Worm (Caenorhabditis elegans): Measurements from ENCODE around the gene dsl-6.

DNA sequence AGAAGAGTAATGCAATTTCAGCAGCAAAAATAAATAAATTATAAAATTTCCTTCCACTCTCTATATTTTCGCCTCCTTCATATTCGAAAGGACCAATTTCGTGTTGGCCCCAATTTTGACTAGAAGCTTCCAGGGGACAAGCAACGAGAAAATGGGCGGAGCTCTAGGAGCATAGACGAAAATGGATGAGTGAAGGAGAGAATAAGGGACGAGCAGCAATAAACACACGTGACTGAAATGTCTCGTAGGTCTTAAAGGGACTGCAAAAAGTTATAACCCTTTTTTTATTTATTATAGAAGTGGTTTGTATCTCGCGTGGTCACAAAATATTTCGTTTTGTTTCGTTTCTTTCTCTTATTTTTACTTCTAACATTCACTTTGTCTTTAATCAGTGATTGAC lies 48.4 kb downstream of the dsl-6 start:
- TF ChIP-seq pha-4 (tag; optimal IDR thresholded peaks at IDR 0.05): no peak
- TF ChIP-seq ztf-18 (tag; optimal IDR thresholded peaks at IDR 0.05): no peak
- TF ChIP-seq unc-62 (GFP tag; optimal IDR thresholded peaks at IDR 0.05): no peak
- no peak for TF ChIP-seq tbx-9 (tag; optimal IDR thresholded peaks at IDR 0.05; ENCODE audit: borderline replicate concordance)
- TF ChIP-seq lag-1 (GFP tag; IDR thresholded peaks at IDR 0.05): no peak
- TF ChIP-seq athp-1 (tag; optimal IDR thresholded peaks at IDR 0.05): no peak
- no peak for TF ChIP-seq rec-8 (tag; optimal IDR thresholded peaks at IDR 0.05)
- no peak for TF ChIP-seq lin-35 (GFP tag; optimal IDR thresholded peaks at IDR 0.05)
- no peak for TF ChIP-seq egl-44 (GFP tag; IDR thresholded peaks at IDR 0.05)
- TF ChIP-seq D2030.7 (GFP tag; IDR thresholded peaks at IDR 0.05): no peak
- no peak for TF ChIP-seq zfh-2 (GFP tag; conservative IDR thresholded peaks at IDR 0.05)
- TF ChIP-seq C17E4.6 (GFP tag; IDR thresholded peaks at IDR 0.05): no peak
- TF ChIP-seq F39B2.1 (GFP tag; IDR thresholded peaks at IDR 0.05): no peak
